Worm (Caenorhabditis elegans): ENCODE data around the gene rhr-1.

- TF ChIP-seq ztf-4 (tag; optimal IDR thresholded peaks at IDR 0.05) (no peak), dmd-4 (tag; optimal IDR thresholded peaks at IDR 0.05) (no peak), elt-1 (tag; optimal IDR thresholded peaks at IDR 0.05) (no peak), nhr-11 (tag; optimal IDR thresholded peaks at IDR 0.05) (no peak)
These were observed 24.0 kb upstream of the rhr-1 start for ce11 chrV:5403938-5404337.

Data from whole organism, L2 larva.